Fruit fly (Drosophila melanogaster) whole organism, embryonic: ENCODE data around the gene CG15152.

ENCODE experiments used
- CG10147 ChIP-seq: fragments of 200-800 bp; sonication (Bioruptor generic); optimal IDR thresholded peaks from 2 replicates; lab custom pipeline; 2019; ENCODE audit warnings: missing biosample characterization, mild to moderate bottlenecking, missing genetic modification characterization, moderate library complexity
- CG1024 ChIP-seq: fragments of 200-800 bp; sonication (Bioruptor generic); IDR thresholded peaks from 2 replicates; pipeline ENCODE4 v1.3.6; 2022; ENCODE audit warnings: missing biosample characterization, missing genetic modification characterization
- CG10321 ChIP-seq: fragments of 200-800 bp; sonication (Bioruptor generic); IDR thresholded peaks from 2 replicates; pipeline ENCODE4 v1.3.6; 2022; ENCODE audit warnings: missing biosample characterization, missing genetic modification characterization
- CG12155 ChIP-seq: fragments of 200-800 bp; sonication (Bioruptor generic); optimal IDR thresholded peaks from 3 replicates; lab custom pipeline; 2016; ENCODE audit warnings: missing biosample characterization, missing genetic modification characterization
- CG12236 ChIP-seq: fragments of 200-800 bp; sonication (Bioruptor generic); optimal IDR thresholded peaks from 2 replicates; lab custom pipeline; 2016; ENCODE audit warnings: missing biosample characterization, missing genetic modification characterization
- CG12942 ChIP-seq: fragments of 200-800 bp; sonication (Bioruptor generic); optimal IDR thresholded peaks from 3 replicates; lab custom pipeline; 2016; ENCODE audit warnings: missing biosample characterization, missing genetic modification characterization
- CG13624 ChIP-seq: fragments of 200-800 bp; sonication (Bioruptor generic); optimal IDR thresholded peaks from 2 replicates; lab custom pipeline; 2016; ENCODE audit warnings: missing biosample characterization, missing genetic modification characterization
- CG14710 ChIP-seq: fragments of 200-800 bp; sonication (Bioruptor generic); optimal IDR thresholded peaks from 3 replicates; lab custom pipeline; 2019; ENCODE audit warnings: missing biosample characterization, mild to moderate bottlenecking, missing genetic modification characterization, moderate library complexity
- CG18011 ChIP-seq: fragments of 200-800 bp; sonication (Bioruptor generic); optimal IDR thresholded peaks from 2 replicates; lab custom pipeline; 2017; ENCODE audit warnings: missing biosample characterization, missing genetic modification characterization, mild to moderate bottlenecking, moderate library complexity, missing genotype
- CG30403 ChIP-seq: fragments of 200-800 bp; sonication (Bioruptor generic); optimal IDR thresholded peaks from 3 replicates; lab custom pipeline; 2016; ENCODE audit warnings: missing biosample characterization, missing genetic modification characterization
- CG3065 ChIP-seq: fragments of 200-800 bp; sonication (Bioruptor generic); optimal IDR thresholded peaks from 2 replicates; lab custom pipeline; 2016; ENCODE audit warnings: missing biosample characterization, missing genetic modification characterization
- CG31224 ChIP-seq: fragments of 200-800 bp; sonication (Bioruptor generic); IDR thresholded peaks from 2 replicates; pipeline ENCODE4 v1.3.6; 2022; ENCODE audit warnings: missing biosample characterization, missing genetic modification characterization
- CG33557 ChIP-seq: fragments of 200-800 bp; sonication (Bioruptor generic); optimal IDR thresholded peaks from 2 replicates; lab custom pipeline; 2019; ENCODE audit warnings: missing biosample characterization, mild to moderate bottlenecking, missing genetic modification characterization, moderate library complexity
- CG34422 ChIP-seq: fragments of 200-800 bp; sonication (Bioruptor generic); IDR thresholded peaks from 3 replicates; pipeline ENCODE4 v1.3.6; 2022; ENCODE audit warnings: missing biosample characterization, missing genetic modification characterization
- CG8765 ChIP-seq: fragments of 200-800 bp; sonication (Bioruptor generic); IDR thresholded peaks from 2 replicates; pipeline ENCODE4 v1.3.6; 2022; ENCODE audit warnings: missing biosample characterization, missing genetic modification characterization
- CG9215 ChIP-seq: fragments of 200-800 bp; sonication (Bioruptor generic); IDR thresholded peaks from 2 replicates; pipeline ENCODE4 v1.3.6; 2022; ENCODE audit warnings: missing biosample characterization, missing genetic modification characterization
- CrebB ChIP-seq: fragments of 200-800 bp; sonication (Bioruptor generic); optimal IDR thresholded peaks from 3 replicates; lab custom pipeline; 2018; ENCODE audit warnings: missing biosample characterization, mild to moderate bottlenecking, missing genetic modification characterization
- D ChIP-seq, 2 experiments: fragments of 200-800 bp in 1 of 2; fragments of >200 bp in 1 of 2; sonication (Bioruptor generic) in 1 of 2; optimal IDR thresholded peaks; 2 replicates in 1 of 2; 3 replicates in 1 of 2; lab custom pipeline; 2017; ENCODE audit warnings: mild to moderate bottlenecking in 1 of 2, missing biosample characterization in 1 of 2, missing genetic modification characterization in 1 of 2, missing genetic modification reagents in 1 of 2
- Dbx ChIP-seq: fragments of 200-800 bp; sonication (Bioruptor generic); IDR thresholded peaks from 3 replicates; pipeline ENCODE4 v1.3.6; 2022; ENCODE audit warnings: missing biosample characterization, missing genetic modification characterization
- Dek ChIP-seq: fragments of 200-800 bp; sonication (Bioruptor generic); optimal IDR thresholded peaks from 3 replicates; lab custom pipeline; 2019; ENCODE audit warnings: missing biosample characterization, mild to moderate bottlenecking, missing genetic modification characterization, moderate library complexity
- Dip2 ChIP-seq: fragments of 200-800 bp; sonication (Bioruptor generic); IDR thresholded peaks from 2 replicates; pipeline ENCODE4 v1.3.6; 2022; ENCODE audit warnings: missing biosample characterization, missing genetic modification characterization
- Eip74EF ChIP-seq, 2 experiments: fragments of 200-800 bp in 1 of 2; fragments of >200 bp in 1 of 2; sonication (Bioruptor generic) in 1 of 2; optimal IDR thresholded peaks; 2 replicates each; lab custom pipeline; 2017 to 2019; ENCODE audit warnings: missing biosample characterization in 2 of 2, missing genetic modification characterization in 2 of 2, mild to moderate bottlenecking in 1 of 2, moderate library complexity in 1 of 2
- Ets65A ChIP-seq: fragments of 200-800 bp; sonication (Bioruptor generic); peaks from one replicate; lab custom pipeline; 2016; ENCODE audit warnings: missing biosample characterization, missing genetic modification characterization
- Hand ChIP-seq: fragments of 200-800 bp; sonication (Bioruptor generic); optimal IDR thresholded peaks from 2 replicates; lab custom pipeline; 2017; ENCODE audit warnings: mild to moderate bottlenecking, missing biosample characterization, missing genetic modification reagents, missing genetic modification characterization
- Hsf ChIP-seq: fragments of 200-800 bp; sonication (Bioruptor generic); optimal IDR thresholded peaks from 3 replicates; lab custom pipeline; 2016; ENCODE audit warnings: missing biosample characterization, missing genetic modification characterization
- NC2α ChIP-seq: fragments of 200-800 bp; sonication (Bioruptor generic); optimal IDR thresholded peaks from 2 replicates; lab custom pipeline; 2016; ENCODE audit warnings: missing biosample characterization, missing genetic modification characterization
- Neu2 ChIP-seq: fragments of 200-800 bp; sonication (Bioruptor generic); optimal IDR thresholded peaks from 3 replicates; lab custom pipeline; 2016; ENCODE audit warnings: missing biosample characterization, missing genetic modification characterization, borderline replicate concordance
- Sox100B ChIP-seq: fragments of 200-800 bp; sonication (Bioruptor generic); optimal IDR thresholded peaks from 3 replicates; lab custom pipeline; 2018; ENCODE audit warnings: missing biosample characterization, mild to moderate bottlenecking, missing genetic modification characterization
- cad ChIP-seq: fragments of >200 bp; optimal IDR thresholded peaks from 2 replicates; lab custom pipeline; 2017; ENCODE audit warnings: missing biosample characterization, missing genetic modification characterization
- cg ChIP-seq: fragments of 200-800 bp; sonication (Bioruptor generic); optimal IDR thresholded peaks from 3 replicates; lab custom pipeline; 2019; ENCODE audit warnings: missing biosample characterization, mild to moderate bottlenecking, missing genetic modification characterization, moderate library complexity
- chm ChIP-seq: fragments of 200-800 bp; sonication (Bioruptor generic); IDR thresholded peaks from 2 replicates; pipeline ENCODE4 v1.3.6; 2022; ENCODE audit warnings: missing biosample characterization, missing genetic modification characterization
- gce ChIP-seq: fragments of 200-800 bp; sonication (Bioruptor generic); IDR thresholded peaks from 3 replicates; pipeline ENCODE4 v1.3.6; 2022; ENCODE audit warnings: missing biosample characterization, missing genetic modification characterization
- gcm2 ChIP-seq: fragments of 200-800 bp; sonication (Bioruptor generic); optimal IDR thresholded peaks from 2 replicates; lab custom pipeline; 2016; ENCODE audit warnings: missing biosample characterization, missing genetic modification characterization
- her ChIP-seq: fragments of 200-800 bp; sonication (Bioruptor generic); optimal IDR thresholded peaks from 2 replicates; lab custom pipeline; 2016; ENCODE audit warnings: missing biosample characterization, missing genetic modification characterization
- insv ChIP-seq, 2 experiments: fragments of 200-800 bp; sonication (Bioruptor generic); optimal IDR thresholded peaks; 3 replicates each; lab custom pipeline; 2016 to 2018; ENCODE audit warnings: missing biosample characterization in 2 of 2, missing genetic modification characterization in 2 of 2
- jigr1 ChIP-seq: fragments of 200-800 bp; sonication (Bioruptor generic); IDR thresholded peaks from 3 replicates; pipeline ENCODE4 v1.3.6; 2022; ENCODE audit warnings: missing biosample characterization, missing genetic modification characterization
- jing ChIP-seq: fragments of 200-800 bp; sonication (Bioruptor generic); optimal IDR thresholded peaks from 2 replicates; lab custom pipeline; 2018; ENCODE audit warnings: missing biosample characterization, mild to moderate bottlenecking, missing genetic modification characterization
- nom ChIP-seq: fragments of 200-800 bp; sonication (Bioruptor generic); optimal IDR thresholded peaks from 2 replicates; lab custom pipeline; 2017; ENCODE audit warnings: missing biosample characterization, missing genetic modification characterization, mild to moderate bottlenecking, moderate library complexity, missing genetic modification reagents
- p53 ChIP-seq: fragments of 200-800 bp; sonication (Bioruptor generic); optimal IDR thresholded peaks from 2 replicates; lab custom pipeline; 2016; ENCODE audit warnings: missing biosample characterization, missing genetic modification characterization
- pzg ChIP-seq: fragments of 200-800 bp; sonication (Bioruptor generic); optimal IDR thresholded peaks from 3 replicates; lab custom pipeline; 2018; ENCODE audit warnings: missing biosample characterization, mild to moderate bottlenecking, missing genetic modification characterization, moderate library complexity
- salm ChIP-seq: fragments of 200-800 bp; sonication (Bioruptor generic); optimal IDR thresholded peaks from 2 replicates; lab custom pipeline; 2018; ENCODE audit warnings: missing biosample characterization, mild to moderate bottlenecking, missing genetic modification characterization
- sens ChIP-seq: fragments of 200-800 bp; sonication (Bioruptor generic); peaks from one replicate; lab custom pipeline; 2016; ENCODE audit warnings: missing biosample characterization, missing genetic modification characterization
- shn ChIP-seq: fragments of 200-800 bp; sonication (Bioruptor generic); optimal IDR thresholded peaks from 3 replicates; lab custom pipeline; 2016; ENCODE audit warnings: missing biosample characterization, missing genetic modification characterization
- sqz ChIP-seq: fragments of 200-800 bp; sonication (Bioruptor generic); optimal IDR thresholded peaks from 3 replicates; lab custom pipeline; 2018; ENCODE audit warnings: missing biosample characterization, mild to moderate bottlenecking, missing genetic modification characterization
- z ChIP-seq: fragments of 200-800 bp; sonication (Bioruptor generic); IDR thresholded peaks from 3 replicates; pipeline ENCODE4 v1.3.6; 2022; ENCODE audit warnings: missing biosample characterization, missing genetic modification characterization
- zen ChIP-seq: fragments of 200-800 bp; sonication (Bioruptor generic); optimal IDR thresholded peaks from 3 replicates; lab custom pipeline; 2018; ENCODE audit warnings: missing biosample characterization, mild to moderate bottlenecking, missing genetic modification characterization, moderate library complexity

CG15152 gene

dm6 chr2L:18148552-18149219, 34.3 kb downstream of the CG15152 start (continued):
- TF ChIP-seq CrebB (tag; lab: Kevin White, UChicago), result peak; percentile 86
- peak in 1 of 2 experiments; percentile 26 for TF ChIP-seq insv (GFP tag; optimal IDR thresholded peaks at IDR 0.05; lab: Kevin White, UChicago)
- peak; percentile 16 for TF ChIP-seq cg (GFP tag; lab: Kevin White, UChicago)
- TF ChIP-seq gcm2 (GFP tag; lab: Kevin White, UChicago), result peak; percentile 55
- peak in 1 of 2 experiments; percentile 2 for TF ChIP-seq Eip74EF (GFP tag; optimal IDR thresholded peaks at IDR 0.05; lab: Kevin White, UChicago)
- no peak for TF ChIP-seq Ets65A (GFP tag; lab: Kevin White, UChicago)
- TF ChIP-seq CG12236 (GFP tag; lab: Kevin White, UChicago), result peak; percentile 62
- peak; percentile 79 for TF ChIP-seq chm (GFP tag; lab: Robert Waterston, UW)
- no peak for TF ChIP-seq CG9215 (GFP tag; lab: Robert Waterston, UW)
- peak; percentile 29 for TF ChIP-seq her (GFP tag; lab: Kevin White, UChicago)
- TF ChIP-seq Dbx, result peak; percentile 9; the same call in 1 of the 3 replicates
- peak; percentile 18 for TF ChIP-seq shn (GFP tag; lab: Kevin White, UChicago)
- TF ChIP-seq CG14710 (tag; lab: Kevin White, UChicago), result peak; percentile 47
- TF ChIP-seq salm (tag; lab: Kevin White, UChicago), result peak; percentile 64
- TF ChIP-seq Dip2 (GFP tag; lab: Robert Waterston, UW), result no peak
- TF ChIP-seq CG12942 (GFP tag; lab: Kevin White, UChicago), result peak; percentile 52
- no peak for TF ChIP-seq pzg
- peak; percentile 82 for TF ChIP-seq gce (GFP tag; lab: Robert Waterston, UW)
- TF ChIP-seq p53, result no peak
- no peak for TF ChIP-seq CG34422 (GFP tag; lab: Robert Waterston, UW)
- peak; percentile 25 for TF ChIP-seq nom (GFP tag; lab: Kevin White, UChicago)
- TF ChIP-seq jigr1 (GFP tag; lab: Robert Waterston, UW), result no peak
- TF ChIP-seq CG31224 (GFP tag; lab: Robert Waterston, UW), result 0 out of 2 replicates have a peak, but pooled peaks have one; percentile 7
- TF ChIP-seq CG3065, result peak; percentile 14
- TF ChIP-seq Hsf, result peak; percentile 6
- peak; percentile 44 for TF ChIP-seq Hand (GFP tag; lab: Kevin White, UChicago)
- TF ChIP-seq CG18011 (GFP tag; lab: Kevin White, UChicago), result peak; percentile 38
- no peak for TF ChIP-seq Neu2 (GFP tag; lab: Kevin White, UChicago)
- TF ChIP-seq CG13624 (GFP tag; lab: Kevin White, UChicago), result no peak
- TF ChIP-seq jing (GFP tag; lab: Kevin White, UChicago), result peak; percentile 22
- no peak for TF ChIP-seq CG30403
- peak; percentile 78 for TF ChIP-seq Sox100B (GFP tag; lab: Kevin White, UChicago)
- TF ChIP-seq CG33557 (GFP tag; lab: Kevin White, UChicago), result peak; percentile 81
- peak; percentile 62; the same call in 1 of the 2 replicates for TF ChIP-seq CG1024 (GFP tag; lab: Robert Waterston, UW)
- no peak for TF ChIP-seq CG12155 (GFP tag; lab: Kevin White, UChicago)
- peak; percentile 54 for TF ChIP-seq CG10147 (GFP tag; lab: Kevin White, UChicago)
- TF ChIP-seq Dek (tag; lab: Kevin White, UChicago), result peak; percentile 28
- TF ChIP-seq, all 482 proteins: peak for 284

dm6 chr2L:18149903-18150302, 35.6 kb downstream of the CG15152 start:
- TF ChIP-seq CG10321 (GFP tag; lab: Robert Waterston, UW) (peak; percentile 64), zen (tag; lab: Kevin White, UChicago) (peak; percentile 48), sens (peak; percentile 77), NC2α (GFP tag; lab: Kevin White, UChicago) (no peak), cad (GFP tag; lab: Kevin White, UChicago) (peak; percentile 8), sqz (GFP tag; lab: Kevin White, UChicago) (peak; percentile 64), CG8765 (no peak), z (GFP tag; lab: Robert Waterston, UW) (peak; percentile 85), D (optimal IDR thresholded peaks at IDR 0.05; lab: Kevin White, UChicago) (peak; percentile 67), D (GFP tag; optimal IDR thresholded peaks at IDR 0.05; lab: Kevin White, UChicago) (no peak)
